Fruit fly (Drosophila melanogaster) whole organism, embryonic: ENCODE data around the gene Nepl7.

Source experiments
- Asciz ChIP-seq: fragments of 200-800 bp; sonication (Bioruptor generic); optimal IDR thresholded peaks from 2 replicates; lab custom pipeline; 2017; ENCODE audit warnings: missing biosample characterization, mild to moderate bottlenecking, missing genetic modification characterization, missing genetic modification reagents
- Awh ChIP-seq: fragments of 200-800 bp; sonication (Bioruptor generic); IDR thresholded peaks from 2 replicates; pipeline ENCODE4, ENCODE4 v1.3.6; 2022; ENCODE audit warnings: missing biosample characterization, missing genetic modification characterization
- BEAF-32 ChIP-seq: fragments of 200-800 bp; sonication (Bioruptor generic); optimal IDR thresholded peaks from 3 replicates; lab custom pipeline; 2017; ENCODE audit warnings: missing biosample characterization, missing genetic modification characterization, mild to moderate bottlenecking, moderate library complexity, missing genetic modification reagents
- Bdp1 ChIP-seq: fragments of 200-800 bp; sonication (Bioruptor generic); optimal IDR thresholded peaks from 3 replicates; lab custom pipeline; 2016; ENCODE audit warnings: missing biosample characterization, missing genetic modification characterization
- C15 ChIP-seq: fragments of 200-800 bp; sonication (Bioruptor generic); IDR thresholded peaks from 3 replicates; pipeline ENCODE4 v1.3.6; 2022; ENCODE audit warnings: missing biosample characterization, missing genetic modification characterization
- CG10565 ChIP-seq: fragments of 200-800 bp; sonication (Bioruptor generic); optimal IDR thresholded peaks from 3 replicates; lab custom pipeline; 2016; ENCODE audit warnings: missing biosample characterization, mild to moderate bottlenecking, missing genetic modification characterization
- CG11247 ChIP-seq: fragments of 200-800 bp; sonication (Bioruptor generic); IDR thresholded peaks from 2 replicates; pipeline ENCODE4 v1.3.6; 2022; ENCODE audit warnings: missing biosample characterization, missing genetic modification characterization
- CG12769 ChIP-seq: fragments of 200-800 bp; sonication (Bioruptor generic); optimal IDR thresholded peaks from 2 replicates; lab custom pipeline; 2019; ENCODE audit warnings: missing biosample characterization, mild to moderate bottlenecking, missing genetic modification characterization, moderate library complexity
- CG13296 ChIP-seq: fragments of 200-800 bp; sonication (Bioruptor generic); optimal IDR thresholded peaks from 3 replicates; lab custom pipeline; 2018; ENCODE audit warnings: missing biosample characterization, mild to moderate bottlenecking, missing genetic modification characterization
- CG13894 ChIP-seq: fragments of 200-800 bp; sonication (Bioruptor generic); optimal IDR thresholded peaks from 3 replicates; lab custom pipeline; 2018; ENCODE audit warnings: missing biosample characterization, mild to moderate bottlenecking, missing genetic modification characterization, moderate library complexity
- CG14965 ChIP-seq: fragments of 200-800 bp; sonication (Bioruptor generic); optimal IDR thresholded peaks from 2 replicates; lab custom pipeline; 2016; ENCODE audit warnings: missing biosample characterization, missing genetic modification characterization, borderline replicate concordance
- CG1647 ChIP-seq: fragments of 200-800 bp; sonication (Bioruptor generic); optimal IDR thresholded peaks from 3 replicates; lab custom pipeline; 2016; ENCODE audit warnings: missing biosample characterization, missing genetic modification characterization
- CG17385 ChIP-seq: fragments of 200-800 bp; sonication (Bioruptor generic); optimal IDR thresholded peaks from 3 replicates; lab custom pipeline; 2018; ENCODE audit warnings: missing biosample characterization, mild to moderate bottlenecking, missing genetic modification characterization
- CG18619 ChIP-seq: fragments of 200-800 bp; sonication (Bioruptor generic); optimal IDR thresholded peaks from 3 replicates; lab custom pipeline; 2017; ENCODE audit warnings: missing biosample characterization, mild to moderate bottlenecking, missing genetic modification characterization
- CG2116 ChIP-seq: fragments of 200-800 bp; sonication (Bioruptor generic); optimal IDR thresholded peaks from 3 replicates; lab custom pipeline; 2018; ENCODE audit warnings: missing biosample characterization, mild to moderate bottlenecking, missing genetic modification characterization
- CG31224 ChIP-seq: fragments of 200-800 bp; sonication (Bioruptor generic); IDR thresholded peaks from 2 replicates; pipeline ENCODE4 v1.3.6; 2022; ENCODE audit warnings: missing biosample characterization, missing genetic modification characterization
- CG34224 ChIP-seq: fragments of 200-800 bp; sonication (Bioruptor generic); IDR thresholded peaks from 3 replicates; pipeline ENCODE4 v1.3.6; 2022; ENCODE audit warnings: missing biosample characterization, missing genetic modification characterization; ENCODE audit not compliant: partially characterized antibody
- CG3995 ChIP-seq: fragments of 200-800 bp; sonication (Bioruptor generic); optimal IDR thresholded peaks from 3 replicates; lab custom pipeline; 2016; ENCODE audit warnings: missing biosample characterization, missing genetic modification characterization
- CG6254 ChIP-seq: fragments of 200-800 bp; sonication (Bioruptor generic); optimal IDR thresholded peaks from 3 replicates; lab custom pipeline; 2017; ENCODE audit warnings: mild to moderate bottlenecking, missing biosample characterization, missing genetic modification reagents, missing genetic modification characterization
- CG6689 ChIP-seq: fragments of 200-800 bp; sonication (Bioruptor generic); IDR thresholded peaks from 2 replicates; pipeline ENCODE4 v1.3.6; 2022; ENCODE audit warnings: missing biosample characterization, missing genetic modification characterization
- CG6791 ChIP-seq: fragments of 200-800 bp; sonication (Bioruptor generic); IDR thresholded peaks from 3 replicates; pipeline ENCODE4 v1.3.6; 2022; ENCODE audit warnings: missing biosample characterization, missing genetic modification characterization; ENCODE audit not compliant: partially characterized antibody
- CG7963 ChIP-seq: fragments of 200-800 bp; sonication (Bioruptor generic); IDR thresholded peaks from 3 replicates; pipeline ENCODE4 v1.3.6; 2022; ENCODE audit warnings: missing biosample characterization, missing genetic modification characterization; ENCODE audit not compliant: partially characterized antibody
- CG8281 ChIP-seq: fragments of 200-800 bp; sonication (Bioruptor generic); optimal IDR thresholded peaks from 2 replicates; lab custom pipeline; 2018; ENCODE audit warnings: missing biosample characterization, mild to moderate bottlenecking, missing genetic modification characterization, moderate library complexity
- CG8359 ChIP-seq: fragments of 200-800 bp; sonication (Bioruptor generic); optimal IDR thresholded peaks from 2 replicates; lab custom pipeline; 2017; ENCODE audit warnings: missing biosample characterization, mild to moderate bottlenecking, missing genetic modification characterization, borderline replicate concordance
- CG8478 ChIP-seq: fragments of >200 bp; optimal IDR thresholded peaks from 2 replicates; lab custom pipeline; 2018
- CG8924 ChIP-seq: fragments of 200-800 bp; optimal IDR thresholded peaks from 3 replicates; lab custom pipeline; 2019; ENCODE audit warnings: missing biosample characterization, mild to moderate bottlenecking, missing genetic modification characterization, moderate library complexity
- Chrac-16 ChIP-seq: fragments of 200-800 bp; sonication (Bioruptor generic); optimal IDR thresholded peaks from 3 replicates; lab custom pipeline; 2016; ENCODE audit warnings: missing biosample characterization, missing genetic modification characterization
- Dad ChIP-seq: fragments of 200-800 bp; sonication (Bioruptor generic); optimal IDR thresholded peaks from 3 replicates; lab custom pipeline; 2016; ENCODE audit warnings: missing biosample characterization, missing genetic modification characterization
- Dll ChIP-seq: fragments of 200-800 bp; sonication (Bioruptor generic); IDR thresholded peaks from 4 replicates; pipeline ENCODE4 v1.3.6; 2022; ENCODE audit warnings: missing biosample characterization, missing genetic modification characterization; ENCODE audit not compliant: partially characterized antibody
- E2f2 ChIP-seq: fragments of 200-800 bp; sonication (Bioruptor generic); IDR thresholded peaks from 2 replicates; pipeline ENCODE4 v1.3.6; 2022; ENCODE audit warnings: missing biosample characterization, missing genetic modification characterization
- Lim3 ChIP-seq: fragments of 200-800 bp; sonication (Bioruptor generic); IDR thresholded peaks from 2 replicates; pipeline ENCODE4 v1.3.6; 2022; ENCODE audit warnings: missing biosample characterization, missing genetic modification characterization
- Optix ChIP-seq: fragments of 200-800 bp; sonication (Bioruptor generic); IDR thresholded peaks from 3 replicates; pipeline ENCODE4 v1.3.6; 2022; ENCODE audit warnings: missing biosample characterization, missing genetic modification characterization
- Pdp1 ChIP-seq, 2 experiments: fragments of 200-800 bp; sonication (Bioruptor generic); optimal IDR thresholded peaks; 3 replicates each; lab custom pipeline; 2016; ENCODE audit warnings: missing biosample characterization in 2 of 2, missing genetic modification characterization in 2 of 2, mild to moderate bottlenecking in 1 of 2, moderate library complexity in 1 of 2
- Sox100B ChIP-seq: fragments of 200-800 bp; sonication (Bioruptor generic); optimal IDR thresholded peaks from 3 replicates; lab custom pipeline; 2018; ENCODE audit warnings: missing biosample characterization, mild to moderate bottlenecking, missing genetic modification characterization
- TFAM ChIP-seq: fragments of 200-800 bp; sonication (Bioruptor generic); optimal IDR thresholded peaks from 2 replicates; lab custom pipeline; 2017; ENCODE audit warnings: missing biosample characterization, missing genetic modification characterization, inconsistent platforms
- ab ChIP-seq: fragments of 200-800 bp; sonication (Bioruptor generic); optimal IDR thresholded peaks from 2 replicates; lab custom pipeline; 2016; ENCODE audit warnings: missing biosample characterization, missing genetic modification characterization
- ash1 ChIP-seq: fragments of 200-800 bp; sonication (Bioruptor generic); optimal IDR thresholded peaks from 2 replicates; lab custom pipeline; 2018; ENCODE audit warnings: missing biosample characterization, mild to moderate bottlenecking, missing genetic modification characterization
- br ChIP-seq: fragments of >200 bp; optimal IDR thresholded peaks from 2 replicates; lab custom pipeline; 2017
- dati ChIP-seq: fragments of 200-800 bp; sonication (Bioruptor generic); IDR thresholded peaks from 2 replicates; pipeline ENCODE4 v1.3.6; 2022; ENCODE audit warnings: missing biosample characterization, missing genetic modification characterization
- disco-r ChIP-seq: fragments of 200-800 bp; sonication (Bioruptor generic); optimal IDR thresholded peaks from 2 replicates; lab custom pipeline; 2016; ENCODE audit warnings: missing biosample characterization, missing genetic modification characterization
- ewg ChIP-seq: fragments of 200-800 bp; sonication (Bioruptor generic); optimal IDR thresholded peaks from 3 replicates; lab custom pipeline; 2017; ENCODE audit warnings: mild to moderate bottlenecking, missing biosample characterization, missing genetic modification reagents, missing genetic modification characterization
- gcm ChIP-seq: fragments of 200-800 bp; sonication (Bioruptor generic); optimal IDR thresholded peaks from 2 replicates; lab custom pipeline; 2019; ENCODE audit warnings: missing biosample characterization, mild to moderate bottlenecking, missing genetic modification characterization, moderate library complexity
- lbe ChIP-seq: fragments of 200-800 bp; sonication (Bioruptor generic); optimal IDR thresholded peaks from 2 replicates; lab custom pipeline; 2016; ENCODE audit warnings: missing biosample characterization, mild to moderate bottlenecking, missing genetic modification characterization
- lov ChIP-seq, 2 experiments: fragments of 200-800 bp in 1 of 2; fragments of >200 bp in 1 of 2; sonication (Bioruptor generic) in 1 of 2; IDR thresholded peaks in 1 of 2; optimal IDR thresholded peaks in 1 of 2; 2 replicates in 1 of 2; 3 replicates in 1 of 2; pipeline versions ENCODE4 v1.3.6 to Lab custom; 2017 to 2022; ENCODE audit warnings: missing biosample characterization in 1 of 2, missing genetic modification characterization in 1 of 2
- odd ChIP-seq: fragments of 200-800 bp; sonication (Bioruptor generic); optimal IDR thresholded peaks from 2 replicates; lab custom pipeline; 2017; ENCODE audit warnings: missing biosample characterization, mild to moderate bottlenecking, missing genetic modification characterization
- pan ChIP-seq, 4 experiments: fragments of >200 bp in 3 of 4; fragments of 200-800 bp in 1 of 4; sonication (Bioruptor generic) in 1 of 4; optimal IDR thresholded peaks in 3 of 4; IDR thresholded peaks in 1 of 4; 2 replicates each; pipeline versions ENCODE4 v1.3.6 to Lab custom; 2017 to 2022; ENCODE audit warnings: missing biosample characterization in 2 of 4, missing genetic modification characterization in 2 of 4, mixed read lengths in 1 of 4
- pum ChIP-seq: fragments of 200-800 bp; sonication (Bioruptor generic); optimal IDR thresholded peaks from 2 replicates; lab custom pipeline; 2016; ENCODE audit warnings: missing biosample characterization, missing genetic modification characterization
- pzg ChIP-seq: fragments of 200-800 bp; sonication (Bioruptor generic); optimal IDR thresholded peaks from 3 replicates; lab custom pipeline; 2018; ENCODE audit warnings: missing biosample characterization, mild to moderate bottlenecking, missing genetic modification characterization, moderate library complexity
- stwl ChIP-seq: fragments of 200-800 bp; sonication (Bioruptor generic); optimal IDR thresholded peaks from 3 replicates; lab custom pipeline; 2018; ENCODE audit warnings: missing biosample characterization, mild to moderate bottlenecking, missing genetic modification characterization, moderate library complexity
- tap ChIP-seq: fragments of 200-800 bp; optimal IDR thresholded peaks from 3 replicates; lab custom pipeline; 2019; ENCODE audit warnings: missing biosample characterization, mild to moderate bottlenecking, missing genetic modification characterization, moderate library complexity

Gene Nepl7

DNA sequence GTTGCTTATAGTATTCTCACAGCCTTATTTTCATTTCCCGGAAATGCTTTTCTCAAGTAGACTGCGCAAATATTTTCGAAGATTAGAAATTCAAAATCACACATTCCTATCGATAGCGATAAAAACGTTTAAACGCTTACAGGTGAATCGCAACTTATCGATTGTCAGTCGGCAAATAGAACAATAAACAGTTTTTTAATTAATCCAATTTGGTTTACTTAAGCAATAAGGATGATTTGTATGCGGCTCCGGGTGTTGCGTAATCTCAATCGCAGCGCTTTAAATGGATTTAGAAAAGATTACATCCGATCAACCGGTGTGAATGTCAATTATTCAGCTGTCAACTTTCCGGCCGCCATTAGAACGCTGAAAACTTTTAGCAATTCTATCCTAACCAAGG is 38.0 kb upstream of the Nepl7 start, which contains the start of the genes CG6180 and CG15484 (continued):
- TF ChIP-seq CG6254 (GFP tag; lab: Kevin White, UChicago) (no peak), Lim3 (GFP tag; lab: Robert Waterston, UW) (no peak), Awh (GFP tag; lab: Robert Waterston, UW) (no peak), Pdp1 (GFP tag; optimal IDR thresholded peaks at IDR 0.05; lab: Kevin White, UChicago) (peak in 1 of 2 experiments; percentile 69), Chrac-16 (no peak), CG8281 (no peak), CG8359 (GFP tag; lab: Kevin White, UChicago) (no peak), pum (GFP tag; lab: Kevin White, UChicago) (no peak), TFAM (GFP tag; lab: Kevin White, UChicago) (no peak), gcm (no peak), E2f2 (GFP tag; lab: Robert Waterston, UW) (peak; percentile 81), tap (no peak), CG17385 (GFP tag; lab: Kevin White, UChicago) (peak; percentile 22), CG2116 (GFP tag; lab: Kevin White, UChicago) (peak; percentile 74), Dad (GFP tag; lab: Kevin White, UChicago) (no peak), CG14965 (GFP tag; lab: Kevin White, UChicago) (no peak), CG13296 (peak; percentile 6), Sox100B (GFP tag; lab: Kevin White, UChicago) (no peak), CG10565 (GFP tag; lab: Kevin White, UChicago) (no peak), ewg (GFP tag; lab: Kevin White, UChicago) (no peak), CG6791 (GFP tag; lab: Robert Waterston, UW) (no peak; the same call in 2 of the 3 replicates), ash1 (GFP tag; lab: Kevin White, UChicago) (no peak), CG12769 (tag; lab: Kevin White, UChicago) (no peak), C15 (GFP tag; lab: Robert Waterston, UW) (no peak), CG1647 (no peak), ab (GFP tag; lab: Kevin White, UChicago) (no peak), pan (optimal IDR thresholded peaks at IDR 0.05; lab: Kevin White, UChicago) (no peak), pan (GFP tag; optimal IDR thresholded peaks at IDR 0.05 in 1 of 2, IDR thresholded peaks at IDR 0.05 in 1 of 2) (no peak), br (lab: Kevin White, UChicago) (no peak), lov (optimal IDR thresholded peaks at IDR 0.05; lab: Kevin White, UChicago) (no peak), lov (GFP tag; IDR thresholded peaks at IDR 0.05; lab: Robert Waterston, UW) (no peak), CG18619 (GFP tag; lab: Kevin White, UChicago) (no peak), CG34224 (GFP tag; lab: Robert Waterston, UW) (peak; percentile 48; the same call in 2 of the 3 replicates), Dll (peak; percentile 59; the same call in 2 of the 4 replicates), CG11247 (no peak), lbe (GFP tag; lab: Kevin White, UChicago) (no peak), CG7963 (GFP tag; lab: Robert Waterston, UW) (0 out of 3 replicates have a peak, but pooled peaks have one; percentile 15), dati (GFP tag; lab: Robert Waterston, UW) (no peak), CG8478 (lab: Kevin White, UChicago) (no peak), BEAF-32 (GFP tag; lab: Kevin White, UChicago) (peak; percentile 55), CG31224 (GFP tag; lab: Robert Waterston, UW) (no peak), CG6689 (GFP tag; lab: Robert Waterston, UW) (no peak), CG13894 (tag; lab: Kevin White, UChicago) (no peak), stwl (peak; percentile 48), Bdp1 (GFP tag; lab: Kevin White, UChicago) (no peak), CG8924 (tag; lab: Kevin White, UChicago) (no peak), Asciz (GFP tag; lab: Kevin White, UChicago) (no peak), pzg (peak; percentile 49), CG3995 (GFP tag; lab: Kevin White, UChicago) (no peak), odd (no peak), Optix (GFP tag; lab: Robert Waterston, UW) (no peak), disco-r (GFP tag; lab: Kevin White, UChicago) (no peak)
